Fruit fly (Drosophila melanogaster): ENCODE results near the gene Rubicon.

Gene Rubicon

DNA sequence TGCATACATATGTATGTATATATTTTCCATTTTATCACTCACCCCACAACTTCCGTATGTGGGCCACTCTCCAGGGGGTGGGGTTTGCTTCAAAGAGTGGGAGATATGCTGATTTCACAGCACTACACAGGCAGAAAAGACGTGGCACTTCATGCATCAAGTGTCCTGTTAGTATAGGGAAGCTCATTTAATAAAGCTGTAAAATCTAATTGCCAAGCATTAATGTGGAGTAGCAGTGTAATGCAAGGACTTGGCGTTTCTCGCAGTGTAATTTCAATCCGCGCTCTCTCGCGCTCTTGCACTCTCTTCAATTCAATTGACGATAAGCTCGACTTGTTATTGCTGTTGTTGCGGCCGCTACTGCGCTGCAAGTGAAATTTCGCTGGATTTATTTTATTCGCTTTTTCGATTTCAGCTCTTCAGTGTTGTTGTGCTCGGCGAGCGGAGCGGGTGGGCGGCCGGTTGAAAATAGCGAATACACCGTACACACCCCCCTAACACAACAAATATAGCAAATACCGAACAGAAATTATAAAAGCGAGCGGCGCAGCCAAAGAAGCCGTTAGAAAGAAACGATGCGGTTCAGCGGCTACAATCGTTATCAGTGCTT is 32.5 kb downstream of the Rubicon start, which contains the start of gene Hexo2:
TSS of gene Hexo2 (plus strand) at position 419 of the 610 bp plus-strand sequence.
- peak; percentile 17 for TF ChIP-seq noc (tag; optimal IDR thresholded peaks at IDR 0.05)

dm6 chrX:8714064-8715046 is 37.5 kb downstream of the Rubicon start, which contains the start of the genes CG2004 and CG1785:
Gene CG2004, minus strand, starts transcription at chrX:8714924.
Gene CG1785, plus strand, starts transcription at chrX:8714936.
- peak; percentile 89 for TF ChIP-seq noc (tag; optimal IDR thresholded peaks at IDR 0.05)

DNA sequence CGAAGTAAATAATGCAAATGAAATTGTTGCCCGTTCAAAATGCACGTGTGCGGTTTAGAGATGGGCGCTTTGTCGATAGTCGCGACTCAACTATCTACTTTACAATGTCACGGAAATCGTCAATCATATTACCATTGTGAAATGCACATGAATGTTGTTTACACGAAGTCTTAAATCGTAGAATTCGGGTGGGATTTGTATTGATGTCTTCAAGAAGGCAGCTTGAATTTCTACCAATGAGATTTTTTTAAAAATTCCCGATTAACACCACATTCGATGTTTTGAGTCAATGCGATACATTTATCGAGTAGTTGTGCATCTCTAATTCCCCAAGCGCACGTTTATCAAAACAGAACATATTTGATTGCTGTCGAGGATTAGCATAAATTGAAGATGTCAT is 43.4 kb downstream of the Rubicon start, which contains the start of gene CG1789:
TSS of gene CG1789 (plus strand) at position 308 of the 400 bp plus-strand sequence.
- no peak for TF ChIP-seq noc (tag; optimal IDR thresholded peaks at IDR 0.05)

DNA sequence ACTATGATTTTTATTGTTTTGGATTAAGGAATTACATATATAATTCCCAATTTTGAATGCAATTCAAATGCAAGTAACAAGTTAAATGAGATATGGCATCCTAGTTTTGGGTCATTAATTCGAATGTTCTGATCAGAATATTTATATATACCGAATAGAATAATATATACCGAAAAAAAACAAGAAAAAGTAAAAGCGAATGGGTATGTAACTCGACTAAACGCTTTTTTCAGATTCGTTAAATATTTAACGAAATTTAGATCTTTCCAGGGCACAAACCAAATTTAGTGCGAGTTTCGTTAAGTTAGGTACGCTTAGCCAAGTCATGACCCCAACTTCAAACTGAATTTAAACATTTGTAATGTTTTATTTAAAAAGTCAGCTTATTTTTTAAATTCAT is 44.6 kb downstream of the Rubicon start:
- no peak for TF ChIP-seq noc (tag; optimal IDR thresholded peaks at IDR 0.05)

dm6 chrX:8723393-8723987 is 46.6 kb downstream of the Rubicon start:
- no peak for TF ChIP-seq noc (tag; optimal IDR thresholded peaks at IDR 0.05)

DNA sequence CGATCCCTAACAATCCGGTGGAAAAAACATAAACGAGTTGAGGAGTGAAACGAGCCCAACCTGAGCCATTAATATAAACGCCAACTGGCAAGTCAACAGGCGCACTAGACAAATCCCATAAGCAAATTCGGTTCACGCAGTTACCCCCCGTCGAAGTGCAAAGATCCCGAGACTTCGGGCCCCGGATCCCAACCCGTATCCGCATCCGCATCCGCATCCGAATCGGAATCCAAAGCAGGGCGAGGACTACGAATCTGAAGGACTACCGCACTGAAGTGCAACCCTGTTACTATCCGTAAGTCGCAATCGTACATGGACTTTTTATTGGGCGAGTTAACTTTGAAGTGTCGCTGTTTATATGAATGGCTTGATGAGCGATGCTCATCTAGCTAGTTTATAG is 48.0 kb downstream of the Rubicon start:
- TF ChIP-seq noc (tag; optimal IDR thresholded peaks at IDR 0.05), result no peak

DNA sequence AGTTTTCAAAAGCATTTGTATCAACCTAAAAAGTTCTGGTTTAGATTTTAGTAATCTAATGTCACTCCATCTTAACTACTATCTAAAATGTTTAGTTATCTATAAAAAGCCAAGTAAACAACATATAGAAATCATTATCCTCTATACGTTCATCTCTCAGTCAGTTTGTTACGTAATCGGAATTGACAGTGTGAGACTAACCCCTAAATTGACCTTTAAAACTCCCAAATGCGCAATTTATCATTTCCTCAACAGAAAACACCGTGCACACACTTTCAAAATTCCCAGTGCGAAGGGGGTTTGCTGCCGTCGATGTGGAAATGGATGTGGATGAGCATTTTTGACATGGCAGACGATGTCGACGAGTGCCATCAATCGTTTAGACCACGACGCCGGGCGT is 48.4 kb downstream of the Rubicon start:
- no peak for TF ChIP-seq noc (tag; optimal IDR thresholded peaks at IDR 0.05)

- TF ChIP-seq noc (tag; optimal IDR thresholded peaks at IDR 0.05), result no peak
Measured at dm6 chrX:8726816-8727215, 50.0 kb downstream of the Rubicon start.

DNA sequence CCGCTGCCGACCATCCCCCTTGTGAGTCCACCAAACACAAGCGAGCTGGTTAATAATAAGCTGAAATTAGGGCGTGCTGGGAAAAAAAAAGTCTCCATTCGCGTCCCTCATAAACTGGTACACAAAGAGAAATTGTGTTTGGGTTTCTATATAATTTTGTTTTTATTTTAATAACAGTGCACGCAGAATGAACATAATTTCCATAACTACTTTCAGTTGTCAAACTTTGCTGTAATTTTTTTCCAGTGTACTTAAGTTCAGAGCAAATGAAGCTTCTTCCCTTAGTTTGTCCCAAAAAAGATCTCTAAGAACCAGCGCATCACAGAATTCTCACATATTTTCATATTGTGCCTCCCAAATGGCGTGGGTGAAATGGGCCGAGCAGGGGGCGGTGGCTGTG is 51.2 kb downstream of the Rubicon start:
- no peak for TF ChIP-seq noc (tag; optimal IDR thresholded peaks at IDR 0.05)

DNA sequence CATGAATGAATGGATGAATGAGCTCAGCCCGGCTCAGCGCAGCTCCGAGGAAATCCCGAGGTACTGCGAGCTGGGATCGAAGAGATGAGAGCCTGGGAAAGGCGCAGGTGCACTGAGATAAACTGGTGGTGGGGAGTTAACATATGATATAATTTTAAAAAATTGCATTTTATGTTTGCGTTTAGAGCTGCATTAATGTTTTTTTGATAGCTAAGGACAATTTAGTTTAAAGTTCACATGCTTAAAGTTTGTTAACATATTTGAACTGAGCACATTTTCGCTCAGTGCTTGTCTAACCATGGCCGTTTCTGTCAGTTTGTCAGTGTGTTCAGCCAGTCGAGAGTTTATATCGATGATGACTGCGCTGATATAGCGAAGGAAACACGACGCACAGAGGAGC is 53.4 kb downstream of the Rubicon start:
- no peak for TF ChIP-seq noc (tag; optimal IDR thresholded peaks at IDR 0.05)

Data from whole organism, larva.